Worm (Caenorhabditis elegans) whole organism, late embryonic: ENCODE data around the gene Y50E8A.2.

ENCODE experiments used
- C08G9.2 ChIP-seq: sonication (generic microtip); optimal IDR thresholded peaks from 2 replicates; lab custom pipeline; 2016; ENCODE audit warnings: mild to moderate bottlenecking, missing genetic modification characterization, moderate library complexity, missing compliant biosample characterization
- C38D4.7 ChIP-seq: fragments of 200-800 bp; sonication (Bioruptor generic); optimal IDR thresholded peaks from 2 replicates; lab custom pipeline; 2018; ENCODE audit warnings: mild to moderate bottlenecking, missing genetic modification characterization, moderate library complexity, missing compliant biosample characterization
- F13H6.1 ChIP-seq: sonication (generic microtip); optimal IDR thresholded peaks from 2 replicates; lab custom pipeline; 2016; ENCODE audit warnings: missing genetic modification characterization, missing compliant biosample characterization
- K02D7.2 ChIP-seq: sonication (generic microtip); optimal IDR thresholded peaks from 2 replicates; lab custom pipeline; 2017; ENCODE audit warnings: mild to moderate bottlenecking, missing genetic modification characterization, missing compliant biosample characterization
- K09A11.1 ChIP-seq: sonication (generic microtip); optimal IDR thresholded peaks from 2 replicates; lab custom pipeline; 2017; ENCODE audit warnings: antibody characterized with exemption, mild to moderate bottlenecking, missing genetic modification characterization, missing compliant biosample characterization; ENCODE audit not compliant: insufficient read depth
- T23F11.4 ChIP-seq: fragments of 200-800 bp; sonication (Bioruptor generic); optimal IDR thresholded peaks from 2 replicates; lab custom pipeline; 2018; ENCODE audit warnings: mild to moderate bottlenecking, missing genetic modification characterization, missing compliant biosample characterization
- Y22D7AL.16 ChIP-seq: sonication (generic microtip); optimal IDR thresholded peaks from 2 replicates; lab custom pipeline; 2016; ENCODE audit warnings: missing genetic modification characterization, missing compliant biosample characterization
- ama-1 ChIP-seq: fragments of 150-350 bp; optimal IDR thresholded peaks from 2 replicates; lab custom pipeline; 2014
- ceh-18 ChIP-seq: sonication (generic microtip); optimal IDR thresholded peaks from 2 replicates; lab custom pipeline; 2016; ENCODE audit warnings: missing genetic modification characterization, missing compliant biosample characterization
- ceh-2 ChIP-seq: sonication (generic microtip); optimal IDR thresholded peaks from 2 replicates; lab custom pipeline; 2016; ENCODE audit warnings: missing genotype, missing genetic modification characterization, missing compliant biosample characterization
- ceh-24 ChIP-seq: sonication (generic microtip); optimal IDR thresholded peaks from 2 replicates; lab custom pipeline; 2016; ENCODE audit warnings: mild to moderate bottlenecking, missing genetic modification characterization, missing compliant biosample characterization
- ceh-30 ChIP-seq: fragments of 150-350 bp; optimal IDR thresholded peaks from 2 replicates; lab custom pipeline; 2014; ENCODE audit warnings: missing biosample characterization, missing genetic modification characterization
- ceh-31 ChIP-seq: sonication (generic microtip); optimal IDR thresholded peaks from 2 replicates; lab custom pipeline; 2016; ENCODE audit warnings: missing genetic modification characterization, missing compliant biosample characterization
- ceh-48 ChIP-seq: sonication (generic microtip); optimal IDR thresholded peaks from 2 replicates; lab custom pipeline; 2016; ENCODE audit warnings: missing genetic modification characterization, inconsistent platforms, missing compliant biosample characterization
- ceh-9 ChIP-seq: sonication (generic microtip); optimal IDR thresholded peaks from 2 replicates; lab custom pipeline; 2016; ENCODE audit warnings: mild to moderate bottlenecking, missing genetic modification characterization, inconsistent platforms, missing compliant biosample characterization
- che-1 ChIP-seq: sonication (generic microtip); optimal IDR thresholded peaks from 2 replicates; lab custom pipeline; 2016; ENCODE audit warnings: mild to moderate bottlenecking, missing genetic modification characterization, missing compliant biosample characterization
- dve-1 ChIP-seq: sonication (generic microtip); optimal IDR thresholded peaks from 2 replicates; lab custom pipeline; 2017; ENCODE audit warnings: antibody characterized with exemption, mild to moderate bottlenecking, missing genetic modification characterization, missing compliant biosample characterization
- elt-2 ChIP-seq: sonication (generic microtip); optimal IDR thresholded peaks from 2 replicates; lab custom pipeline; 2016; ENCODE audit warnings: missing genetic modification reagents, missing genetic modification characterization, missing compliant biosample characterization
- elt-4 ChIP-seq: sonication (generic microtip); optimal IDR thresholded peaks from 2 replicates; lab custom pipeline; 2016; ENCODE audit warnings: missing genetic modification characterization, missing compliant biosample characterization
- ets-4 ChIP-seq: sonication (generic microtip); optimal IDR thresholded peaks from 2 replicates; lab custom pipeline; 2016; ENCODE audit warnings: missing genetic modification characterization, missing compliant biosample characterization
- eyg-1 ChIP-seq: sonication (generic microtip); optimal IDR thresholded peaks from 2 replicates; lab custom pipeline; 2016; ENCODE audit warnings: missing genotype, missing genetic modification characterization, missing compliant biosample characterization
- fax-1 ChIP-seq: sonication (generic microtip); optimal IDR thresholded peaks from 2 replicates; lab custom pipeline; 2016; ENCODE audit warnings: missing genotype, missing genetic modification characterization, missing compliant biosample characterization
- fkh-10 ChIP-seq: fragments of 150-350 bp; optimal IDR thresholded peaks from 2 replicates; lab custom pipeline; 2014; ENCODE audit warnings: missing biosample characterization, missing genetic modification reagents, missing genetic modification characterization
- hlh-13 ChIP-seq: fragments of 200-800 bp; sonication (Bioruptor generic); optimal IDR thresholded peaks from 2 replicates; lab custom pipeline; 2018; ENCODE audit warnings: mild to moderate bottlenecking, missing genetic modification characterization, missing compliant biosample characterization
- hlh-15 ChIP-seq: sonication (generic microtip); optimal IDR thresholded peaks from 2 replicates; lab custom pipeline; 2016; ENCODE audit warnings: missing genetic modification characterization, missing compliant biosample characterization
- hlh-30 ChIP-seq: sonication (generic microtip); optimal IDR thresholded peaks from 2 replicates; lab custom pipeline; 2017; ENCODE audit warnings: antibody characterized with exemption, missing genetic modification characterization, missing compliant biosample characterization; ENCODE audit not compliant: insufficient read depth
- hlh-6 ChIP-seq: sonication (generic microtip); optimal IDR thresholded peaks from 2 replicates; lab custom pipeline; 2016; ENCODE audit warnings: missing genotype, missing genetic modification characterization, missing compliant biosample characterization
- lim-6 ChIP-seq: sonication (generic microtip); optimal IDR thresholded peaks from 2 replicates; lab custom pipeline; 2016; ENCODE audit warnings: missing genetic modification characterization, missing compliant biosample characterization
- lin-11 ChIP-seq: fragments of 200-800 bp; sonication (Bioruptor generic); optimal IDR thresholded peaks from 2 replicates; lab custom pipeline; 2018; ENCODE audit warnings: mild to moderate bottlenecking, missing genetic modification characterization, missing compliant biosample characterization
- nfya-1 ChIP-seq: sonication (generic microtip); optimal IDR thresholded peaks from 2 replicates; lab custom pipeline; 2017; ENCODE audit warnings: missing genetic modification characterization, mild to moderate bottlenecking, missing compliant biosample characterization, antibody characterized with exemption, moderate library complexity
- nhr-11 ChIP-seq: fragments of 150-350 bp; optimal IDR thresholded peaks from 2 replicates; lab custom pipeline; 2014; ENCODE audit warnings: missing biosample characterization, missing genetic modification characterization
- npax-4 ChIP-seq: sonication (generic microtip); optimal IDR thresholded peaks from 2 replicates; lab custom pipeline; 2016; ENCODE audit warnings: missing genetic modification characterization, missing compliant biosample characterization
- pat-9 ChIP-seq: fragments of 200-800 bp; sonication (Bioruptor generic); optimal IDR thresholded peaks from 2 replicates; lab custom pipeline; 2018; ENCODE audit warnings: mild to moderate bottlenecking, missing genetic modification characterization, moderate library complexity, missing compliant biosample characterization
- pha-2 ChIP-seq: sonication (generic microtip); optimal IDR thresholded peaks from 2 replicates; lab custom pipeline; 2017; ENCODE audit warnings: mild to moderate bottlenecking, missing genetic modification characterization, missing compliant biosample characterization
- pros-1 ChIP-seq: fragments of 150-350 bp; optimal IDR thresholded peaks from 2 replicates; lab custom pipeline; 2014; ENCODE audit warnings: missing biosample characterization, missing genetic modification reagents, missing genetic modification characterization
- sdc-2 ChIP-seq: sonication (generic microtip); optimal IDR thresholded peaks from 2 replicates; lab custom pipeline; 2016; ENCODE audit warnings: missing genotype, missing genetic modification characterization, missing compliant biosample characterization
- sox-2 ChIP-seq: fragments of 200-800 bp; sonication (Bioruptor generic); IDR thresholded peaks from 2 replicates; pipeline ENCODE4 v1.3.6; 2022; ENCODE audit warnings: missing genetic modification reagents, missing genetic modification characterization, missing compliant biosample characterization
- tbx-2 ChIP-seq: sonication (generic microtip); optimal IDR thresholded peaks from 2 replicates; lab custom pipeline; 2016; ENCODE audit warnings: missing genetic modification characterization, missing compliant biosample characterization
- ttx-3 ChIP-seq: sonication (generic microtip); optimal IDR thresholded peaks from 2 replicates; lab custom pipeline; 2016; ENCODE audit warnings: missing genetic modification reagents, missing genetic modification characterization, missing compliant biosample characterization
- unc-3 ChIP-seq, 2 experiments: fragments of 200-800 bp in 1 of 2; sonication (Bioruptor generic) in 1 of 2; sonication (generic microtip) in 1 of 2; conservative IDR thresholded peaks in 1 of 2; optimal IDR thresholded peaks in 1 of 2; 2 replicates each; pipeline versions ENCODE4 v1.3.6 to Lab custom; 2016 to 2022; ENCODE audit warnings: missing compliant biosample characterization in 2 of 2, missing genetic modification characterization in 2 of 2, missing genetic modification reagents in 1 of 2
- unc-55 ChIP-seq: sonication (generic microtip); optimal IDR thresholded peaks from 2 replicates; lab custom pipeline; 2017; ENCODE audit warnings: missing biosample characterization, missing genetic modification reagents, missing genetic modification characterization
- zip-5 ChIP-seq: sonication (generic microtip); optimal IDR thresholded peaks from 2 replicates; lab custom pipeline; 2016; ENCODE audit warnings: missing genetic modification characterization, missing compliant biosample characterization
- ztf-16 ChIP-seq: sonication (generic microtip); optimal IDR thresholded peaks from 2 replicates; lab custom pipeline; 2017; ENCODE audit warnings: missing genetic modification characterization, missing compliant biosample characterization

Y50E8A.2 gene

DNA sequence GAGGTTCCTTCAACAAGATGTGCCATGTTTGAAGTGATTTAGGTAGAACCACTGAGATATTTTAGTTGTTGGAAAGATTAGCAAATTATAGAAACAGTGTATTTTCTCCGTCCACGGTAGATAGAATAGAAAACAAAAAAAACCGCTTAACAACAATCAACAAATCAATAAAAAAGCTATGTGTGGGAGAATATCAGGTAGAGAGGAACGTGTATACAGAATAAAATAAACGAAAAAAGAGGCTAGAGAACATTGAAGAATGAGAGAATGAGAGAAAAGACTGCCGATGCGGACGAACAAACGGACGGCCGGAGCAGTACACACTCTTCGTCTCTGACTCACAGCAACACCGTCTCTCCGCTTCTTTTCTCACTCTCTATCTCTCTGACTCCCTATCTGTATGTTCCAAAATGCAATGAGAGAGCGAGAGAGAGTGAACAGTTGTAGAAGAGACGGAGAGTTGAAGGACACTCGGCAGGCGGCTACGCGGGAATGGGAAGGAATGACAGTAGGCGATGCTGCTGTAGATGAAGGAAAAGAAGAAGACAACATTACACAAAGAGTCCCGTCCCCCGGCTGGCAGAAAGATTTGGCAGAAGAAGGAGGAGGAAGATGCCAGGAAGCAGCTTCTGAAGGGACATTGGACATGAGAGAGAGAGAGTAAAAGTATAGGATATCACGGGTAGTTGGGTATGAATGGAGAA lies 31.9 kb downstream of the Y50E8A.2 start, which contains the start of gene unc-112 (continued):
- TF ChIP-seq T23F11.4 (GFP tag; lab: Kevin White, UChicago) = no peak
- no peak for TF ChIP-seq elt-4 (tag; lab: Kevin White, UChicago)
- TF ChIP-seq pat-9 (tag; lab: Kevin White, UChicago) = peak; percentile 66
- TF ChIP-seq K09A11.1 (tag; lab: Kevin White, UChicago) = peak; percentile 27
- peak; percentile 6 for TF ChIP-seq C38D4.7 (GFP tag; lab: Kevin White, UChicago)
- peak; percentile 53 for TF ChIP-seq ets-4 (tag; lab: Kevin White, UChicago)
- TF ChIP-seq ceh-18 (tag; lab: Kevin White, UChicago) = peak; percentile 95
- TF ChIP-seq F13H6.1 (tag; lab: Kevin White, UChicago) = peak; percentile 79
- TF ChIP-seq fkh-10 = no peak
- TF ChIP-seq ama-1 = no peak
- TF ChIP-seq unc-3 (GFP tag; conservative IDR thresholded peaks at IDR 0.05; lab: Robert Waterston, UW) = no peak
- no peak for TF ChIP-seq unc-3 (tag; optimal IDR thresholded peaks at IDR 0.05; lab: Kevin White, UChicago)
- no peak for TF ChIP-seq hlh-6
- TF ChIP-seq lin-11 (tag; lab: Kevin White, UChicago) = no peak
- no peak for TF ChIP-seq zip-5 (tag; lab: Kevin White, UChicago)
- peak; percentile 91 for TF ChIP-seq ceh-31 (tag; lab: Kevin White, UChicago)
- peak; percentile 67 for TF ChIP-seq sdc-2 (tag; lab: Kevin White, UChicago)
- peak; percentile 93 for TF ChIP-seq tbx-2

DNA sequence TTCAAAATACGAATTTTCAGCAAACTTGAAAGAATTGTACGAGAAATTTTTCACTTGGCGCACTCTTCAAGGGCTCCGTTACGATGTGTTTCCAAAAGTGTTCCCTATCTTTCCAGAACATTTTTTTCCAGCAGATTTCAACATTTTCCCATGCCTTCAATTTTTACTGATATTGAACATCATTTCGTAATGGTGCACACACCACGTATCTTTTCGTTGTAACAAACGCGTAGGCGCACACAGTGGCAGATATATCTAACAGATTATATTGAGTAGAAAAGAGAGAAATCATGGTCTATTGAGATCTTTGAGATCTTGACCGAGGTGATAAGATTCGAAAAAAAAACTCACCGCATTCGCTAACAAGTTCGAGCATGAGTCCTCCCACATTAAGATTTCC lies 32.9 kb downstream of the Y50E8A.2 start:
- peak; percentile 30 for TF ChIP-seq ceh-18 (tag; lab: Kevin White, UChicago)
- peak; percentile 44 for TF ChIP-seq unc-55 (GFP tag; lab: Kevin White, UChicago)
- TF ChIP-seq elt-4 (tag; lab: Kevin White, UChicago) = no peak

DNA sequence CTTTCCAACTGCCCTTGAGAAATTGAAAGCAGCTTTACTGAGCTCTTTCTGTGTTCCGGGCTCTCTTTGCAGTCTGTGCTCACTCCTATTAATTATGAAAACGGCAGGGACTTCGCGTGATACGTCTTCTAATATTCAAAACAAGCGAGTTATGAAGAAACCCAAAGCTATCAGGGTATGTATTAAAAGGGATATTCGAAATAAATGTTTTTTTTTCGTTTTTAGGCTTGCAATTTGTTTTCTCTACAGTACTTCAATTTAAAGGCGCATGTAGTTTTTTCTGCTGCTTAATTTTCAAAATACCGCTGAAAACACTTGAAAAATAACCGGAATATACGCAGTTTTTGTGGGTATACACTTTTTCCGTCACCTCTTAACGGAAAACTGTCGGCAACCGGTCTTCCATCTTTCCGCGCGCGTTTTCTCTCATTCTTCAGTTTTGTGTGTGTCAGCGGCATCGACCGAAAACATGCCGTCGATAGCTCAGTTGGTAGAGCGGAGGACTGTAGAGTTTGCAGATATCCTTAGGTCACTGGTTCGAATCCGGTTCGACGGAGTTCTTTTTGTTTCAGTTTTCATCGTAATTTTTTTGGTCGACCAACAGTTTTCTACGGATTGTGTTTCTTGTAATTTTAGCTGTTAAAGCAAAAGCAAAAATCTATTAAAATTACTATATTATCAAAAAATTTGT lies 39.4 kb downstream of the Y50E8A.2 start, which contains the start of gene gasr-8:
Gene gasr-8 (plus strand): TSS at position 51 of the 691 bp plus-strand sequence.
- TF ChIP-seq sdc-2 (tag; lab: Kevin White, UChicago) (no peak), hlh-30 (tag; lab: Kevin White, UChicago) (no peak), hlh-15 (tag; lab: Kevin White, UChicago) (peak; percentile 36), lim-6 (tag; lab: Kevin White, UChicago) (no peak), F13H6.1 (tag; lab: Kevin White, UChicago) (no peak), T23F11.4 (GFP tag; lab: Kevin White, UChicago) (no peak), tbx-2 (no peak), pha-2 (tag; lab: Kevin White, UChicago) (no peak), K09A11.1 (tag; lab: Kevin White, UChicago) (no peak), ceh-24 (tag; lab: Kevin White, UChicago) (no peak), pros-1 (no peak), eyg-1 (no peak), Y22D7AL.16 (tag; lab: Kevin White, UChicago) (no peak), npax-4 (tag; lab: Kevin White, UChicago) (no peak), ceh-2 (no peak), nfya-1 (tag; lab: Kevin White, UChicago) (peak; percentile 4), unc-3 (GFP tag; conservative IDR thresholded peaks at IDR 0.05; lab: Robert Waterston, UW) (0 out of 2 replicates have a peak, but pooled peaks have one; percentile 18), unc-3 (tag; optimal IDR thresholded peaks at IDR 0.05; lab: Kevin White, UChicago) (no peak), elt-2 (tag; lab: Kevin White, UChicago) (peak; percentile 57), ztf-16 (tag; lab: Kevin White, UChicago) (peak; percentile 3), ets-4 (tag; lab: Kevin White, UChicago) (no peak), hlh-13 (GFP tag; lab: Kevin White, UChicago) (no peak), elt-4 (tag; lab: Kevin White, UChicago) (no peak), ceh-9 (tag; lab: Kevin White, UChicago) (no peak), nhr-11 (tag; lab: Kevin White, UChicago) (no peak), sox-2 (GFP tag; lab: Robert Waterston, UW) (no peak), ceh-30 (no peak), dve-1 (tag; lab: Kevin White, UChicago) (no peak), zip-5 (tag; lab: Kevin White, UChicago) (no peak), pat-9 (tag; lab: Kevin White, UChicago) (peak; percentile 48), ceh-31 (tag; lab: Kevin White, UChicago) (no peak), C08G9.2 (tag; lab: Kevin White, UChicago) (peak; percentile 24), che-1 (tag; lab: Kevin White, UChicago) (peak; percentile 57), ceh-48 (peak; percentile 15), unc-55 (GFP tag; lab: Kevin White, UChicago) (no peak), ttx-3 (tag; lab: Kevin White, UChicago) (no peak), K02D7.2 (peak; percentile 13), fax-1 (tag; lab: Kevin White, UChicago) (peak; percentile 15)
